Worm (Caenorhabditis elegans) whole organism, L2 larva: ENCODE results near the gene bud-31.

Source experiments
- C34F6.9 ChIP-seq: fragments of 150-350 bp; optimal IDR thresholded peaks from 2 replicates; lab custom pipeline; 2014; ENCODE audit warnings: missing biosample characterization, missing genetic modification characterization
- F13H6.1 ChIP-seq: sonication (generic microtip); optimal IDR thresholded peaks from 2 replicates; lab custom pipeline; 2016; ENCODE audit warnings: missing genetic modification characterization, missing compliant biosample characterization
- R02D3.7 ChIP-seq: fragments of 150-350 bp; optimal IDR thresholded peaks from 2 replicates; lab custom pipeline; 2014; ENCODE audit warnings: missing biosample characterization, missing genetic modification characterization
- Y55F3AM.14 ChIP-seq: fragments of 200-800 bp; sonication (Bioruptor generic); optimal IDR thresholded peaks from 2 replicates; lab custom pipeline; 2018; ENCODE audit warnings: mild to moderate bottlenecking, missing genetic modification characterization, missing compliant biosample characterization
- ZK546.5 ChIP-seq: sonication (generic microtip); optimal IDR thresholded peaks from 2 replicates; lab custom pipeline; 2017; ENCODE audit warnings: missing biosample characterization, missing genetic modification characterization
- alr-1 ChIP-seq: fragments of 150-350 bp; optimal IDR thresholded peaks from 2 replicates; lab custom pipeline; 2014; ENCODE audit warnings: missing biosample characterization, missing genetic modification characterization
- aly-2 ChIP-seq: fragments of 150-350 bp; optimal IDR thresholded peaks from 2 replicates; lab custom pipeline; 2014; ENCODE audit warnings: missing biosample characterization, missing genetic modification characterization
- ama-1 ChIP-seq: fragments of 150-350 bp; optimal IDR thresholded peaks from 2 replicates; lab custom pipeline; 2018; ENCODE audit warnings: inconsistent platforms
- blmp-1 ChIP-seq: sonication (generic microtip); optimal IDR thresholded peaks from 2 replicates; lab custom pipeline; 2017; ENCODE audit warnings: missing genetic modification characterization, mild to moderate bottlenecking, missing compliant biosample characterization, antibody characterized with exemption, moderate library complexity; ENCODE audit not compliant: insufficient read depth
- ceh-16 ChIP-seq: fragments of 150-350 bp; optimal IDR thresholded peaks from 2 replicates; lab custom pipeline; 2014; ENCODE audit warnings: missing biosample characterization, missing genetic modification characterization
- ceh-82 ChIP-seq: fragments of 150-350 bp; optimal IDR thresholded peaks from 2 replicates; lab custom pipeline; 2014; ENCODE audit warnings: missing biosample characterization, missing genetic modification characterization
- crh-2 ChIP-seq: sonication (generic microtip); optimal IDR thresholded peaks from 2 replicates; lab custom pipeline; 2017; ENCODE audit warnings: missing biosample characterization, missing genetic modification characterization
- dmd-4 ChIP-seq: sonication (generic microtip); optimal IDR thresholded peaks from 2 replicates; lab custom pipeline; 2017; ENCODE audit warnings: missing biosample characterization, missing genetic modification characterization
- egl-27 ChIP-seq: sonication (generic microtip); optimal IDR thresholded peaks from 3 replicates; lab custom pipeline; 2017; ENCODE audit warnings: missing biosample characterization, missing genetic modification reagents, missing genetic modification characterization
- elt-1 ChIP-seq: fragments of 150-350 bp; optimal IDR thresholded peaks from 2 replicates; lab custom pipeline; 2014; ENCODE audit warnings: missing biosample characterization, missing genetic modification characterization
- elt-3 ChIP-seq: sonication (generic microtip); optimal IDR thresholded peaks from 2 replicates; lab custom pipeline; 2017; ENCODE audit warnings: missing biosample characterization, missing genetic modification characterization
- fos-1 ChIP-seq: fragments of 150-350 bp; optimal IDR thresholded peaks from 2 replicates; lab custom pipeline; 2014; ENCODE audit warnings: missing biosample characterization, missing genetic modification characterization
- gmeb-1 ChIP-seq: fragments of 150-350 bp; optimal IDR thresholded peaks from 2 replicates; lab custom pipeline; 2014; ENCODE audit warnings: missing biosample characterization, missing genetic modification characterization
- lin-11 ChIP-seq: fragments of 150-350 bp; sonication (generic microtip); optimal IDR thresholded peaks from 2 replicates; lab custom pipeline; 2014; ENCODE audit warnings: missing biosample characterization, missing genetic modification characterization, inconsistent platforms, mixed read lengths
- lin-13 ChIP-seq: fragments of 150-350 bp; optimal IDR thresholded peaks from 2 replicates; lab custom pipeline; 2014; ENCODE audit warnings: missing biosample characterization, missing genetic modification reagents, missing genetic modification characterization
- lin-39 ChIP-seq: fragments of 150-350 bp; optimal IDR thresholded peaks from 2 replicates; lab custom pipeline; 2014; ENCODE audit warnings: missing biosample characterization, missing genetic modification reagents, missing genetic modification characterization
- lsy-2 ChIP-seq, 2 experiments: fragments of 150-350 bp in 1 of 2; sonication (generic microtip) in 1 of 2; optimal IDR thresholded peaks; 2 replicates each; lab custom pipeline; 2014 to 2017; ENCODE audit warnings: missing biosample characterization in 2 of 2, missing genetic modification characterization in 2 of 2
- mab-5 ChIP-seq: fragments of 150-350 bp; optimal IDR thresholded peaks from 2 replicates; lab custom pipeline; 2014; ENCODE audit warnings: missing biosample characterization, missing genetic modification characterization
- mbf-1 ChIP-seq: sonication (generic microtip); optimal IDR thresholded peaks from 2 replicates; lab custom pipeline; 2017; ENCODE audit warnings: missing biosample characterization, missing genetic modification characterization
- mdl-1 ChIP-seq, 2 experiments: fragments of 150-350 bp in 1 of 2; sonication (generic microtip) in 1 of 2; optimal IDR thresholded peaks; 2 replicates each; lab custom pipeline; 2017; ENCODE audit warnings: missing biosample characterization in 2 of 2, missing genetic modification characterization in 2 of 2
- nhr-10 ChIP-seq: sonication (generic microtip); optimal IDR thresholded peaks from 2 replicates; lab custom pipeline; 2017; ENCODE audit warnings: missing biosample characterization, missing genetic modification characterization
- nhr-11 ChIP-seq: fragments of 150-350 bp; optimal IDR thresholded peaks from 2 replicates; lab custom pipeline; 2014; ENCODE audit warnings: missing biosample characterization, missing genetic modification characterization
- nhr-12 ChIP-seq: fragments of 150-350 bp; optimal IDR thresholded peaks from 2 replicates; lab custom pipeline; 2014; ENCODE audit warnings: missing biosample characterization, missing genetic modification characterization
- nhr-129 ChIP-seq: fragments of 150-350 bp; optimal IDR thresholded peaks from 2 replicates; lab custom pipeline; 2014; ENCODE audit warnings: missing biosample characterization, missing genetic modification characterization
- nhr-21 ChIP-seq: fragments of 150-350 bp; optimal IDR thresholded peaks from 2 replicates; lab custom pipeline; 2014; ENCODE audit warnings: missing biosample characterization, missing genetic modification characterization
- nhr-23 ChIP-seq: fragments of 150-350 bp; optimal IDR thresholded peaks from 2 replicates; lab custom pipeline; 2014; ENCODE audit warnings: missing biosample characterization, missing genetic modification reagents, missing genetic modification characterization
- nhr-237 ChIP-seq: fragments of 150-350 bp; optimal IDR thresholded peaks from 2 replicates; lab custom pipeline; 2014; ENCODE audit warnings: missing biosample characterization, missing genetic modification characterization
- nhr-25 ChIP-seq: fragments of 150-350 bp; sonication (generic microtip); optimal IDR thresholded peaks from 3 replicates; lab custom pipeline; 2014; ENCODE audit warnings: missing biosample characterization, missing genetic modification characterization
- nhr-6 ChIP-seq: fragments of 150-350 bp; optimal IDR thresholded peaks from 2 replicates; lab custom pipeline; 2014; ENCODE audit warnings: missing biosample characterization, missing genetic modification characterization
- nhr-77 ChIP-seq: fragments of 150-350 bp; optimal IDR thresholded peaks from 2 replicates; lab custom pipeline; 2014; ENCODE audit warnings: missing biosample characterization, missing genetic modification characterization
- peb-1 ChIP-seq: fragments of 150-350 bp; optimal IDR thresholded peaks from 2 replicates; lab custom pipeline; 2014; ENCODE audit warnings: missing biosample characterization, missing genetic modification characterization
- sem-4 ChIP-seq: fragments of 150-350 bp; optimal IDR thresholded peaks from 2 replicates; lab custom pipeline; 2014; ENCODE audit warnings: missing biosample characterization, missing genetic modification reagents, missing genetic modification characterization
- skn-1 ChIP-seq: sonication (generic microtip); optimal IDR thresholded peaks from 2 replicates; lab custom pipeline; 2017; ENCODE audit warnings: missing biosample characterization, missing genetic modification characterization
- sma-3 ChIP-seq: sonication (generic microtip); optimal IDR thresholded peaks from 2 replicates; lab custom pipeline; 2016; ENCODE audit warnings: missing genetic modification reagents, missing genetic modification characterization, missing compliant biosample characterization
- sma-9 ChIP-seq, 2 experiments: fragments of 150-350 bp in 1 of 2; sonication (generic microtip) in 1 of 2; optimal IDR thresholded peaks; 2 replicates each; lab custom pipeline; 2014 to 2016; ENCODE audit warnings: missing genetic modification characterization in 2 of 2, mild to moderate bottlenecking in 1 of 2, missing biosample characterization in 1 of 2, missing compliant biosample characterization in 1 of 2, missing genetic modification reagents in 1 of 2, moderate library complexity in 1 of 2
- snpc-4 ChIP-seq: fragments of 150-350 bp; optimal IDR thresholded peaks from 2 replicates; lab custom pipeline; 2014; ENCODE audit warnings: missing biosample characterization, missing genetic modification characterization
- unc-39 ChIP-seq: fragments of 150-350 bp; optimal IDR thresholded peaks from 2 replicates; lab custom pipeline; 2014; ENCODE audit warnings: missing biosample characterization, missing genetic modification characterization
- unc-55 ChIP-seq: fragments of 150-350 bp; sonication (generic microtip); optimal IDR thresholded peaks from 3 replicates; lab custom pipeline; 2014; ENCODE audit warnings: missing biosample characterization, missing genetic modification reagents, missing genetic modification characterization
- unc-62 ChIP-seq: fragments of 150-350 bp; optimal IDR thresholded peaks from 2 replicates; lab custom pipeline; 2014; ENCODE audit warnings: missing biosample characterization, missing genetic modification reagents, missing genetic modification characterization
- zag-1 ChIP-seq: fragments of 150-350 bp; optimal IDR thresholded peaks from 2 replicates; lab custom pipeline; 2014; ENCODE audit warnings: missing biosample characterization, missing genetic modification characterization
- ztf-1 ChIP-seq: fragments of 200-800 bp; sonication (Bioruptor generic); conservative IDR thresholded peaks from 2 replicates; pipeline ENCODE4 v1.3.6; 2022; ENCODE audit warnings: missing genetic modification characterization, missing compliant biosample characterization
- ztf-11 ChIP-seq: sonication (generic microtip); optimal IDR thresholded peaks from 2 replicates; lab custom pipeline; 2017; ENCODE audit warnings: missing biosample characterization, missing genetic modification characterization
- ztf-4 ChIP-seq: fragments of 150-350 bp; optimal IDR thresholded peaks from 2 replicates; lab custom pipeline; 2014; ENCODE audit warnings: missing biosample characterization, missing genetic modification characterization

The bud-31 gene

DNA sequence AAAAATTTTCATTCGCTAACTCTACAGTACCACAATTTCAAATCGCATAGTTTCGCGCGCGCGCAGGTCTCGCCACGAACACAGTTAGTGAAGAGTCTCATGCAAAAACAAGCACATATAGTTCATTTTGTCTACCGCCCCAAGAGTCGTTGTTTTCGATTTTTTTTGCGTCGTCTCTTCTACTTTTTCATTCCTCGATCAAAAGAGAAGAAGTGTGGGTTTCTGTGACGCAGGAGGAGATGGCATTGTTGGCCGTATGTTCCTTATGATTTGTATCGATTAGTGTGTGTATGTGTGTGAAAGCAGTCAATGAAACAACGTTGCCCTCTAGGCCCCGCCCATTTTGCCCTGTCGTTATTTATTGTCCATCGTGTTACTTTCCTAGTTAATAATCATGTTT, 1.6 kb upstream of the bud-31 start:
- TF ChIP-seq skn-1 (no peak), nhr-129 (tag; lab: Kevin White, UChicago) (peak; percentile 21), alr-1 (tag; lab: Kevin White, UChicago) (no peak), ztf-1 (no peak)

DNA sequence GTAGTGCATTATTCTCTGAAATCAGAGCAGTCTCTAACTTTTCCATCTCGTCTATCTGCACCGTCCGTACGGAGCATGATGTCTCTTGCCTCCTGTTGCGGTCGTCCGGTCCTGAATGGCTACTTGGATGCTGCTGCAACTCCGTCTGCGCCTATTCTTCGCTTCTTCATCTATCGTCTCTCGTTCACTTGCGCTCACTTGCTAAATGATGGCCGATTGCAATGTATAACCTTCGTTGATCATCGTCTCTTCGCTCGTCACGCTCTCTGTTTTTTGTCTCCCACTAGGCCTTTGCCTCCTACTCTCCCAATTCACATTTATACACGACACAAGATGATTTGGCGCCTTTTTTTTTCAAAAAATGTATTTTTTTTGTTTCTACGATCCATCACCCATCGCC, 1.0 kb upstream of the bud-31 start:
- TF ChIP-seq nhr-129 (tag; lab: Kevin White, UChicago) (peak; percentile 84), nhr-237 (tag; lab: Kevin White, UChicago) (no peak), ztf-4 (no peak), gmeb-1 (no peak), nhr-10 (tag; lab: Kevin White, UChicago) (no peak), aly-2 (tag; lab: Kevin White, UChicago) (no peak), skn-1 (no peak), crh-2 (tag; lab: Kevin White, UChicago) (peak; percentile 70), lin-39 (tag; lab: Kevin White, UChicago) (no peak), fos-1 (peak; percentile 89), blmp-1 (tag; lab: Kevin White, UChicago) (no peak), Y55F3AM.14 (no peak), nhr-25 (tag; lab: Kevin White, UChicago) (peak; percentile 21), R02D3.7 (no peak), mab-5 (tag; lab: Kevin White, UChicago) (no peak), snpc-4 (tag; lab: Kevin White, UChicago) (no peak), nhr-21 (no peak), ceh-16 (no peak), nhr-6 (tag; lab: Kevin White, UChicago) (no peak), C34F6.9 (tag; lab: Kevin White, UChicago) (peak; percentile 67), nhr-12 (tag; lab: Kevin White, UChicago) (no peak), lin-13 (GFP tag; lab: Kevin White, UChicago) (peak; percentile 12), ztf-1 (no peak), nhr-23 (tag; lab: Kevin White, UChicago) (no peak), peb-1 (tag; lab: Kevin White, UChicago) (no peak), sma-9 (GFP tag; optimal IDR thresholded peaks at IDR 0.05; lab: Kevin White, UChicago) (peak; percentile 55), sma-9 (tag; optimal IDR thresholded peaks at IDR 0.05; lab: Kevin White, UChicago) (no peak), ama-1 (lab: Kevin White, UChicago) (no peak), unc-55 (GFP tag; lab: Kevin White, UChicago) (peak; percentile 48), unc-39 (tag; lab: Kevin White, UChicago) (no peak), sma-3 (GFP tag; lab: Kevin White, UChicago) (no peak), lin-11 (tag; lab: Kevin White, UChicago) (peak; percentile 19), ztf-11 (no peak), dmd-4 (no peak), F13H6.1 (tag; lab: Kevin White, UChicago) (peak; percentile 76), ceh-82 (tag; lab: Kevin White, UChicago) (no peak), ZK546.5 (no peak), nhr-11 (no peak), elt-1 (tag; lab: Kevin White, UChicago) (no peak), elt-3 (tag; lab: Kevin White, UChicago) (no peak), unc-62 (GFP tag; lab: Kevin White, UChicago) (no peak), egl-27 (tag; lab: Kevin White, UChicago) (no peak), nhr-77 (tag; lab: Kevin White, UChicago) (no peak), sem-4 (tag; lab: Kevin White, UChicago) (no peak), lsy-2 (tag; optimal IDR thresholded peaks at IDR 0.05; lab: Kevin White, UChicago) (peak; percentile 34 to 59), alr-1 (tag; lab: Kevin White, UChicago) (no peak), zag-1 (tag; lab: Kevin White, UChicago) (peak; percentile 16), mbf-1 (tag; lab: Kevin White, UChicago) (no peak), mdl-1 (tag; optimal IDR thresholded peaks at IDR 0.05; lab: Kevin White, UChicago) (peak in 1 of 2 experiments; percentile 64)
